Fruit fly (Drosophila melanogaster): ENCODE measurements around the gene CG13050.
A peak's percentile ranks its signal among the peaks of the same experiment; 100 is the strongest.

Gene CG13050

DNA sequence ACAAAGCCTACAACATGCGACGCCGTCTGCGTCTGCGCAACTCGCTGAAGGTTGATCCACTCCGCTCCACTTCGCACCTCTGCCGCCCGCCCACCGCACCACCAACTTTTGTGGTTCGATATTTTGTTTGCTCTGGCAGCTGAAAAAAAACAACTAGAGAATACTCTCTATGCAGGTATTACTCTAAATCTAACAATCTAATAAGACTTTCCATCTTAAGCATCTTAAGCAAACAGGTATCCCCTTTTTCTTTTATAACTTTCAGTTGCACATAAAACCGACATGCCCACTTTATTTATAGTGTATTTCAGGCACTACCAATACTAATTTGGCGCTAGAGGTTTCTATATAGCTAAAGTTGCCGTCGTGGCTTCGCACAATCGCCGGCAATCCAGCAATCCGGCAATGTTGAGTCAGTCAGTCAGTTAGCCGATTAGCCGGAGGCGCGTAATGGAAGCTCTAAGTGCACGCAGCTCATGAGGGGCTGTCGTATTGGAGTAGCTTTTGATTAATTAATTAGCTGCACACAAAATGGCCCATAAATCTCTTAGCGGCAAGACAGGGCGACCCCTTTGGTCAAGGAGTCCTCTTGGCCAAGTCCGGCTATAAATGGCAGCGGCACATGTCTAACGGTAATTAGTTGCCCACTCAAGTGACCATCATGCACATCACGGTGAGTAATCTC lies 49.3 kb upstream of the CG13050 start, which contains the start of gene CG13058 (continued):
- peak; percentile 46 for TF ChIP-seq Adf1 (GFP tag; IDR thresholded peaks at IDR 0.05)
- no peak for TF ChIP-seq gce (GFP tag; IDR thresholded peaks at IDR 0.05)
- peak; percentile 59 for TF ChIP-seq CG1024 (GFP tag; IDR thresholded peaks at IDR 0.05)
- peak; percentile 51 for TF ChIP-seq CG15514 (GFP tag; optimal IDR thresholded peaks at IDR 0.05)
- no peak for TF ChIP-seq nom (GFP tag; optimal IDR thresholded peaks at IDR 0.05)
- TF ChIP-seq PHDP (tag; optimal IDR thresholded peaks at IDR 0.05): peak; percentile 69
- TF ChIP-seq sd (tag; optimal IDR thresholded peaks at IDR 0.05): peak; percentile 8
- TF ChIP-seq corto (GFP tag; optimal IDR thresholded peaks at IDR 0.05): no peak
- peak in 1 of 2 experiments; percentile 48 for TF ChIP-seq dpn (GFP tag; optimal IDR thresholded peaks at IDR 0.05)
- TF ChIP-seq lmd (GFP tag; IDR thresholded peaks at IDR 0.05): peak; percentile 67
- no peak for TF ChIP-seq unc-4 (GFP tag; IDR thresholded peaks at IDR 0.05; ENCODE audit: partially characterized antibody)
- TF ChIP-seq Oaz (GFP tag; IDR thresholded peaks at IDR 0.05): peak; percentile 66
- TF ChIP-seq Xbp1 (GFP tag; optimal IDR thresholded peaks at IDR 0.05): peak; percentile 60
- peak; percentile 37 for TF ChIP-seq bcd (GFP tag; optimal IDR thresholded peaks at IDR 0.05)
- TF ChIP-seq B-H2 (GFP tag; optimal IDR thresholded peaks at IDR 0.05): no peak
- peak; percentile 61 for TF ChIP-seq Meics (GFP tag; optimal IDR thresholded peaks at IDR 0.05)
- peak; percentile 18; the same call in 1 of the 2 replicates for TF ChIP-seq CG9215 (GFP tag; IDR thresholded peaks at IDR 0.05)
- no peak for TF ChIP-seq CG12391 (tag; optimal IDR thresholded peaks at IDR 0.05)
- peak; percentile 70 for TF ChIP-seq CG8924 (tag; optimal IDR thresholded peaks at IDR 0.05)
- TF ChIP-seq CG17568 (GFP tag; optimal IDR thresholded peaks at IDR 0.05): no peak
- TF ChIP-seq Mad (GFP tag; optimal IDR thresholded peaks at IDR 0.05): peak; percentile 22
- peak; percentile 14 for TF ChIP-seq CG18476 (GFP tag; optimal IDR thresholded peaks at IDR 0.05)
- TF ChIP-seq CG11695 (GFP tag; IDR thresholded peaks at IDR 0.05): peak; percentile 67
- TF ChIP-seq NfI (GFP tag; optimal IDR thresholded peaks at IDR 0.05): peak; percentile 67
- TF ChIP-seq CG15011 (GFP tag; optimal IDR thresholded peaks at IDR 0.05): peak; percentile 13
- no peak for TF ChIP-seq CG12744 (GFP tag; optimal IDR thresholded peaks at IDR 0.05)
- no peak for TF ChIP-seq CG12299 (tag; optimal IDR thresholded peaks at IDR 0.05)
- peak; percentile 73 for TF ChIP-seq ranshi (GFP tag; IDR thresholded peaks at IDR 0.05)
- peak; percentile 59 for TF ChIP-seq Fer3 (tag; optimal IDR thresholded peaks at IDR 0.05)
- peak; percentile 60 for TF ChIP-seq fd96Cb (tag; optimal IDR thresholded peaks at IDR 0.05)
- peak; percentile 52; the same call in 1 of the 2 replicates for TF ChIP-seq CG43689 (GFP tag; IDR thresholded peaks at IDR 0.05)
- peak; percentile 61 for TF ChIP-seq CG18619 (GFP tag; optimal IDR thresholded peaks at IDR 0.05)
- TF ChIP-seq pzg (GFP tag; optimal IDR thresholded peaks at IDR 0.05): no peak
- no peak for TF ChIP-seq trem (tag; optimal IDR thresholded peaks at IDR 0.05)
- TF ChIP-seq z (GFP tag; IDR thresholded peaks at IDR 0.05): no peak
- TF ChIP-seq CG11504 (tag; optimal IDR thresholded peaks at IDR 0.05): peak; percentile 83
- 0 out of 2 replicates have a peak, but pooled peaks have one; percentile 31 for TF ChIP-seq Rfx (GFP tag; IDR thresholded peaks at IDR 0.05)
- TF ChIP-seq crc (GFP tag; optimal IDR thresholded peaks at IDR 0.05): no peak
- TF ChIP-seq Xrp1 (GFP tag; IDR thresholded peaks at IDR 0.05): no peak; the same call in 1 of the 2 replicates
- no peak for TF ChIP-seq CG7271 (tag; optimal IDR thresholded peaks at IDR 0.05)
- TF ChIP-seq CG10147 (GFP tag; optimal IDR thresholded peaks at IDR 0.05): peak; percentile 60
- TF ChIP-seq CG7745 (tag; optimal IDR thresholded peaks at IDR 0.05): no peak
- TF ChIP-seq Eip74EF (GFP tag; optimal IDR thresholded peaks at IDR 0.05): peak in 1 of 2 experiments; percentile 15
- no peak for TF ChIP-seq ham (GFP tag; IDR thresholded peaks at IDR 0.05)
- peak; percentile 3 for TF ChIP-seq CG34376 (GFP tag; optimal IDR thresholded peaks at IDR 0.05)
- TF ChIP-seq NC2α (GFP tag; optimal IDR thresholded peaks at IDR 0.05): no peak
- TF ChIP-seq CG11093 (GFP tag; IDR thresholded peaks at IDR 0.05): no peak
- TF ChIP-seq CG1647 (GFP tag; optimal IDR thresholded peaks at IDR 0.05): peak; percentile 44
- TF ChIP-seq Vsx1 (GFP tag; optimal IDR thresholded peaks at IDR 0.05): peak; percentile 16

Data from whole organism, embryonic.